Worm (Caenorhabditis elegans): ENCODE data around the gene elk-2.
"Not testable (repeated sequence)": the region's sequence is repeated elsewhere in the genome, so short reads cannot be mapped to it uniquely, and the experiment has no call there.

elk-2 gene

DNA sequence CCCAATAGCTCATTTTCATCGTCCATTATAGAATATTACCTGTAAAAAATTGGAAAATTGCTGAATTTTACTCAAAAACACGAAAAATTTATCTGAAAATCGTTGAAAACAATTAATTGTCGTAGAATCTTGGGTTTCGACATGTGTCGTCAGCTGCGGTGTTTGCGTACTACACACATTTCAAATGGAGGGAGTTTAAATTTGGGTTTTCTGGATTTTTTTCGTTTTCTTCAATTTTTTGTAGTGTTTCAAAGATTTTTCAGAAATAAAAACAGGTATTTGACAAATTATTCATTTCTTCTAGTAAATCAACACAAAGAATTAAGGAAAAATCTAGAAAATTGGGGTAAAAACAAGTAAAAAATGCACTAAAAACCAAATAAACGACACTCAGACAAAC is 4.1 kb downstream of the elk-2 start, which contains the start of gene Y73B3A.4:
Y73B3A.4 (minus strand) TSS at position 41 of the 400 bp plus-strand sequence.
- peak; percentile 22 for TF ChIP-seq dpl-1 (GFP tag; optimal IDR thresholded peaks at IDR 0.05)

DNA sequence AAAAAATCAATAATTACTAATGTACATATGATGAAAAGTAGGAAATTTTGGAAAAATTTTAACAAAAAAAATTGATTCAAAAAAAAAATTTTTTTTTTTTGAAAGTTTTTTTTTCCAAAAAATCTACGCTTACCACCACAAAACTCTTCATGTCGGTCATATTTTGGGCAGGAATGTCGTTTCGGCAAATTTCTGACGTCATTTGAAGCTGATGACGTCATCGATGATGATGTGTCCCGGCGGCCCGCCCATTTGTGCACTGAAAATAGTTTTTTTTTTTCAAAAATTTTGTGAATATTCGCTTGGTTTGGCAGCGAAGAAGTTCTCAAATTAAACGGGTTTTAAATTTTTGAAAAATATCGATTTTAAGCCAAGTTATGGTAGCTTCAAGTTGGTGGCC is 19.9 kb downstream of the elk-2 start:
- TF ChIP-seq nhr-10 (tag; optimal IDR thresholded peaks at IDR 0.05) (no peak), rbr-2 (tag; optimal IDR thresholded peaks at IDR 0.05) (no peak), T20F7.1 (GFP tag; optimal IDR thresholded peaks at IDR 0.05) (no peak), unc-62 (GFP tag; optimal IDR thresholded peaks at IDR 0.05 in 1 of 2) (no peak), unc-62 (tag; optimal IDR thresholded peaks at IDR 0.05) (no peak), mxl-3 (GFP tag; optimal IDR thresholded peaks at IDR 0.05) (no peak), gei-8 (GFP tag; optimal IDR thresholded peaks at IDR 0.05) (no peak), Y105C5A.15 (GFP tag; IDR thresholded peaks at IDR 0.05) (no peak), ceh-82 (tag; optimal IDR thresholded peaks at IDR 0.05) (no peak)

DNA sequence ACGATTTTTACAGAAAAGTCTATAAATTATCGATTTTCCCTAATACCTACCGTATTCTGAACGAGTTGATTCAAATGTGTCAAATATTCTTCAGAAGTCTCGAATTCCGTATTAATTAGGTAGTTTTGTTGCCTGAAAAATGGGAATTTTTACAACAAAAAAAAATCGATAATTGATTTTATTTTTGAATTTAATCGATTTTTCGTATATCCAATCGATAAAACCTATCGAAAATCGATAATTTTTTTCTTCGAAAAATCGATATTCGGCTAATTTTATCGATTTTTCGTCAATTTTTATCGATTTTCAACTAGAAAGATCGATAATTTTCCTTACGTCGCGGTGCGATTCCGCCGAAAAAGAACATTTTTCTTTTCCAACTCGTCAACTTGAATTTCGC is 24.2 kb downstream of the elk-2 start:
- TF ChIP-seq nhr-11 (tag; optimal IDR thresholded peaks at IDR 0.05) (no peak), ceh-28 (tag; optimal IDR thresholded peaks at IDR 0.05) (peak; percentile 79), nhr-102 (tag; optimal IDR thresholded peaks at IDR 0.05) (no peak), zip-11 (GFP tag; IDR thresholded peaks at IDR 0.05) (no peak), gei-8 (GFP tag; optimal IDR thresholded peaks at IDR 0.05) (no peak)

DNA sequence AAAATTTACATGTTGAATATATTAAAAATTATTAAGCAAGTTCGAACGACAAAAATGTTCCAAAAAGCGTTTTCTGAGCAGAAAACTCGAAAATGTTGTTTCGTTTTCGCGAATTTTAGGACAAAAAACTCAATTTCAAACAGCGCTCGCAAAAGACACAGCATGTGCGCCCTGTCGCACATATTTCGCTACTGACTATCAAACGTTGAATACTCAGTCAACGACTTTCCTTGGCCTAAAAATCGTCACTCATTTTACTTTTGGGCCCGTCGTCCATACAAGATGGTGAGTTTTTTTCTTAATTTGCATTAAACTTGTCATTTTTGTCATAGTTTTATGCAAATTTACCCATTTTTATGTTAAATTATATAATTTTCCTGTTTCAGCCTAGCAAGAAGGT is 49.7 kb downstream of the elk-2 start:
- TF ChIP-seq dpl-1 (GFP tag; optimal IDR thresholded peaks at IDR 0.05): peak; percentile 51
- TF ChIP-seq zfp-3 (GFP tag; conservative IDR thresholded peaks at IDR 0.05): 0 out of 2 replicates have a peak, but pooled peaks have one; percentile 26
- peak; percentile 95 for TF ChIP-seq lin-38 (GFP tag; IDR thresholded peaks at IDR 0.05)
- peak; percentile 52 for TF ChIP-seq dmd-6 (GFP tag; IDR thresholded peaks at IDR 0.05)
- 0 out of 2 replicates have a peak, but pooled peaks have one; percentile 40 for TF ChIP-seq saeg-2 (GFP tag; IDR thresholded peaks at IDR 0.05)
- TF ChIP-seq rbr-2 (tag; optimal IDR thresholded peaks at IDR 0.05): peak; percentile 41
- TF ChIP-seq hmg-1.1 (GFP tag; IDR thresholded peaks at IDR 0.05): peak; percentile 55
- TF ChIP-seq dmd-9 (GFP tag; IDR thresholded peaks at IDR 0.05): peak; percentile 61; the same call in 1 of the 2 replicates
- TF ChIP-seq lsy-2 (tag; optimal IDR thresholded peaks at IDR 0.05): peak in 1 of 2 experiments; percentile 48
- TF ChIP-seq mep-1 (tag; optimal IDR thresholded peaks at IDR 0.05): peak; percentile 0
- not testable (repeated sequence) for TF ChIP-seq daf-16 (GFP tag; optimal IDR thresholded peaks at IDR 0.05)
- TF ChIP-seq daf-16 (tag; optimal IDR thresholded peaks at IDR 0.05): peak; percentile 6
- 0 out of 2 replicates have a peak, but pooled peaks have one; percentile 23 for TF ChIP-seq php-3 (GFP tag; IDR thresholded peaks at IDR 0.05)
